Worm (Caenorhabditis elegans): Measurements from ENCODE around the gene nas-12.

The nas-12 gene

ce11 chrIV:10176252-10176730 lies 47.5 kb upstream of the nas-12 start, which contains the start of gene rack-1 (continued):
- TF ChIP-seq K11D2.4 (GFP tag; IDR thresholded peaks at IDR 0.05) (no peak), madf-8 (GFP tag; conservative IDR thresholded peaks at IDR 0.05) (no peak), F23B12.7 (tag; optimal IDR thresholded peaks at IDR 0.05; ENCODE audit: insufficient read depth) (peak; percentile 81), nhr-90 (tag; optimal IDR thresholded peaks at IDR 0.05) (no peak), T26A5.8 (tag; optimal IDR thresholded peaks at IDR 0.05) (no peak), chd-7 (tag; optimal IDR thresholded peaks at IDR 0.05) (no peak), let-526 (GFP tag; IDR thresholded peaks at IDR 0.05) (no peak), egrh-3 (GFP tag; IDR thresholded peaks at IDR 0.05) (peak; percentile 46; the same call in 1 of the 2 replicates), lir-1 (GFP tag; conservative IDR thresholded peaks at IDR 0.05) (no peak), snpc-1.1 (tag; optimal IDR thresholded peaks at IDR 0.05; ENCODE audit: insufficient read depth) (no peak), mxl-1 (tag; optimal IDR thresholded peaks at IDR 0.05) (no peak), nfya-1 (tag; optimal IDR thresholded peaks at IDR 0.05; ENCODE audit: borderline replicate concordance, insufficient read depth) (no peak), atf-7 (tag; optimal IDR thresholded peaks at IDR 0.05) (no peak), mcd-1 (GFP tag; IDR thresholded peaks at IDR 0.05) (peak; percentile 47; the same call in 1 of the 2 replicates), nhr-27 (tag; optimal IDR thresholded peaks at IDR 0.05) (no peak), B0336.3 (GFP tag; IDR thresholded peaks at IDR 0.05) (no peak), F52B5.7 (tag; optimal IDR thresholded peaks at IDR 0.05) (no peak), C06A6.2 (GFP tag; conservative IDR thresholded peaks at IDR 0.05) (no peak), madf-6 (GFP tag; IDR thresholded peaks at IDR 0.05) (peak; percentile 58), F22D6.2 (tag; optimal IDR thresholded peaks at IDR 0.05) (no peak), efl-1 (GFP tag; optimal IDR thresholded peaks at IDR 0.05) (peak; percentile 23), B0019.2 (GFP tag; conservative IDR thresholded peaks at IDR 0.05) (no peak), ceh-40 (GFP tag; IDR thresholded peaks at IDR 0.05) (no peak), cebp-1 (GFP tag; IDR thresholded peaks at IDR 0.05) (no peak), cebp-1 (tag; optimal IDR thresholded peaks at IDR 0.05) (peak; percentile 30), let-607 (tag; optimal IDR thresholded peaks at IDR 0.05) (no peak), ZK185.1 (tag; optimal IDR thresholded peaks at IDR 0.05; ENCODE audit: poor library complexity, severe bottlenecking) (no peak), ztf-6 (GFP tag; IDR thresholded peaks at IDR 0.05) (no peak)

ce11 chrIV:10177779-10178178 lies 46.0 kb upstream of the nas-12 start, which contains the start of gene mspn-1:
TSS of gene mspn-1 (plus strand) at chrIV:10177968.
- TF ChIP-seq F49E8.2 (tag; optimal IDR thresholded peaks at IDR 0.05; ENCODE audit: insufficient read depth) (peak; percentile 17), rpc-1 (optimal IDR thresholded peaks at IDR 0.05) (no peak), rpc-1 (tag; optimal IDR thresholded peaks at IDR 0.05) (no peak), efl-1 (GFP tag; optimal IDR thresholded peaks at IDR 0.05) (no peak), snpc-4 (GFP tag; optimal IDR thresholded peaks at IDR 0.05) (no peak), snpc-4 (tag; optimal IDR thresholded peaks at IDR 0.05) (no peak), nfyb-1 (GFP tag; IDR thresholded peaks at IDR 0.05) (no peak), nhr-27 (tag; optimal IDR thresholded peaks at IDR 0.05) (no peak), madf-10 (tag; optimal IDR thresholded peaks at IDR 0.05) (no peak), ztf-28 (GFP tag; IDR thresholded peaks at IDR 0.05) (no peak), K12H6.12 (tag; optimal IDR thresholded peaks at IDR 0.05) (no peak), nfya-1 (tag; optimal IDR thresholded peaks at IDR 0.05; ENCODE audit: borderline replicate concordance, insufficient read depth) (no peak), F57C9.4 (tag; optimal IDR thresholded peaks at IDR 0.05) (no peak), snpc-1.3 (tag; optimal IDR thresholded peaks at IDR 0.05; ENCODE audit: insufficient read depth) (no peak), nhr-80 (tag; optimal IDR thresholded peaks at IDR 0.05) (no peak), hmg-1.2 (GFP tag; IDR thresholded peaks at IDR 0.05) (no peak), D2030.7 (GFP tag; IDR thresholded peaks at IDR 0.05) (peak; percentile 18; the same call in 1 of the 2 replicates), ceh-40 (GFP tag; IDR thresholded peaks at IDR 0.05) (no peak), ceh-91 (GFP tag; IDR thresholded peaks at IDR 0.05) (no peak), zfh-2 (GFP tag; conservative IDR thresholded peaks at IDR 0.05) (no peak), fkh-3 (tag; optimal IDR thresholded peaks at IDR 0.05) (no peak), mes-4 (tag; optimal IDR thresholded peaks at IDR 0.05) (no peak), bed-1 (GFP tag; IDR thresholded peaks at IDR 0.05) (no peak), B0336.3 (GFP tag; IDR thresholded peaks at IDR 0.05) (peak; percentile 65; the same call in 1 of the 2 replicates), rcor-1 (GFP tag; IDR thresholded peaks at IDR 0.05) (peak; percentile 21; the same call in 1 of the 2 replicates)

Data from whole organism, young adult.